Worm (Caenorhabditis elegans) whole organism, L1 larva: Measurements from ENCODE around the gene C30F2.4.
A peak's percentile ranks its signal among the peaks of the same experiment; 100 is the strongest.

Experiments
- C04F5.9 ChIP-seq: sonication (generic microtip); optimal IDR thresholded peaks from 2 replicates; lab custom pipeline; 2016; ENCODE audit warnings: missing genetic modification characterization, missing compliant biosample characterization
- aha-1 ChIP-seq: fragments of 150-350 bp; optimal IDR thresholded peaks from 2 replicates; lab custom pipeline; 2014; ENCODE audit warnings: missing biosample characterization, missing genetic modification characterization
- blmp-1 ChIP-seq: fragments of 150-350 bp; optimal IDR thresholded peaks from 2 replicates; lab custom pipeline; 2014; ENCODE audit warnings: missing biosample characterization, missing genetic modification characterization
- ceh-63 ChIP-seq: fragments of 200-800 bp; sonication (Bioruptor generic); optimal IDR thresholded peaks from 2 replicates; lab custom pipeline; 2018; ENCODE audit warnings: mild to moderate bottlenecking, missing genetic modification characterization, missing compliant biosample characterization
- dsc-1 ChIP-seq: sonication (generic microtip); optimal IDR thresholded peaks from 2 replicates; lab custom pipeline; 2016; ENCODE audit warnings: mild to moderate bottlenecking, missing genetic modification characterization, missing compliant biosample characterization
- efl-1 ChIP-seq, 4 experiments: fragments of 150-350 bp; optimal IDR thresholded peaks in 3 of 4; peaks in 1 of 4; 1 replicate in 1 of 4; 2 replicates in 3 of 4; lab custom pipeline; 2014; ENCODE audit warnings: missing biosample characterization in 2 of 4, missing genetic modification characterization in 2 of 4, missing genetic modification reagents in 2 of 4
- efl-3 ChIP-seq: fragments of 200-800 bp; sonication (Bioruptor generic); optimal IDR thresholded peaks from 2 replicates; lab custom pipeline; 2018; ENCODE audit warnings: mild to moderate bottlenecking, missing genetic modification characterization, missing compliant biosample characterization
- egl-13 ChIP-seq: sonication (generic microtip); optimal IDR thresholded peaks from 2 replicates; lab custom pipeline; 2016; ENCODE audit warnings: missing genotype, missing genetic modification reagents, missing genetic modification characterization, missing compliant biosample characterization
- egl-27 ChIP-seq, 2 experiments: fragments of 150-350 bp in 1 of 2; sonication (generic microtip); optimal IDR thresholded peaks; 3 replicates each; lab custom pipeline; 2017 to 2018; ENCODE audit warnings: missing biosample characterization in 2 of 2, missing genetic modification characterization in 2 of 2, missing genetic modification reagents in 2 of 2
- elt-2 ChIP-seq: sonication (generic microtip); optimal IDR thresholded peaks from 2 replicates; lab custom pipeline; 2016; ENCODE audit warnings: missing genetic modification characterization, mild to moderate bottlenecking, inconsistent platforms, missing compliant biosample characterization, missing genetic modification reagents
- ets-5 ChIP-seq: fragments of 200-800 bp; sonication (Bioruptor generic); IDR thresholded peaks from 2 replicates; pipeline ENCODE4 v1.3.6; 2022; ENCODE audit warnings: missing genetic modification characterization, missing compliant biosample characterization
- fkh-10 ChIP-seq: sonication (generic microtip); optimal IDR thresholded peaks from 2 replicates; lab custom pipeline; 2017; ENCODE audit warnings: missing biosample characterization, missing genetic modification reagents, missing genetic modification characterization
- fos-1 ChIP-seq: fragments of 150-350 bp; optimal IDR thresholded peaks from 2 replicates; lab custom pipeline; 2014; ENCODE audit warnings: missing biosample characterization, missing genetic modification characterization
- grh-1 ChIP-seq: fragments of 200-800 bp; sonication (Bioruptor generic); IDR thresholded peaks from 2 replicates; pipeline ENCODE4 v1.3.6; 2022; ENCODE audit warnings: missing genetic modification reagents, missing genetic modification characterization, missing compliant biosample characterization
- hlh-4 ChIP-seq: sonication (generic microtip); optimal IDR thresholded peaks from 2 replicates; lab custom pipeline; 2016; ENCODE audit warnings: mild to moderate bottlenecking, missing genetic modification characterization, missing compliant biosample characterization
- irx-1 ChIP-seq: sonication (generic microtip); optimal IDR thresholded peaks from 2 replicates; lab custom pipeline; 2016; ENCODE audit warnings: missing genetic modification characterization, missing compliant biosample characterization
- jun-1 ChIP-seq: fragments of 150-350 bp; optimal IDR thresholded peaks from 2 replicates; lab custom pipeline; 2014; ENCODE audit warnings: missing biosample characterization, missing genetic modification reagents, missing genetic modification characterization
- lsy-2 ChIP-seq, 2 experiments: fragments of 150-350 bp; optimal IDR thresholded peaks; 2 replicates each; lab custom pipeline; 2014; ENCODE audit warnings: missing biosample characterization in 2 of 2, missing genetic modification characterization in 2 of 2
- mab-9 ChIP-seq: fragments of 200-800 bp; sonication (Bioruptor generic); IDR thresholded peaks from 2 replicates; pipeline ENCODE4 v1.3.6; 2022; ENCODE audit warnings: missing genetic modification reagents, missing genetic modification characterization, missing compliant biosample characterization
- mep-1 ChIP-seq: fragments of 150-350 bp; optimal IDR thresholded peaks from 2 replicates; lab custom pipeline; 2014; ENCODE audit warnings: missing biosample characterization, missing genetic modification characterization
- nhr-12 ChIP-seq: sonication (generic microtip); optimal IDR thresholded peaks from 2 replicates; lab custom pipeline; 2017; ENCODE audit warnings: missing biosample characterization, missing genetic modification characterization
- nhr-28 ChIP-seq: fragments of 150-350 bp; optimal IDR thresholded peaks from 2 replicates; lab custom pipeline; 2014; ENCODE audit warnings: missing biosample characterization, missing genetic modification characterization
- nhr-77 ChIP-seq: fragments of 150-350 bp; optimal IDR thresholded peaks from 2 replicates; lab custom pipeline; 2014; ENCODE audit warnings: missing biosample characterization, missing genetic modification characterization
- pax-3 ChIP-seq: fragments of 200-800 bp; sonication (Bioruptor generic); optimal IDR thresholded peaks from 2 replicates; lab custom pipeline; 2018; ENCODE audit warnings: mild to moderate bottlenecking, missing genetic modification characterization, moderate library complexity, missing compliant biosample characterization
- rnt-1 ChIP-seq: sonication (generic microtip); optimal IDR thresholded peaks from 2 replicates; lab custom pipeline; 2016; ENCODE audit warnings: mild to moderate bottlenecking, missing genetic modification characterization, moderate library complexity, missing compliant biosample characterization
- skn-1 ChIP-seq: fragments of 150-350 bp; optimal IDR thresholded peaks from 2 replicates; lab custom pipeline; 2014; ENCODE audit warnings: missing biosample characterization, missing genetic modification characterization
- snu-23 ChIP-seq: sonication (generic microtip); optimal IDR thresholded peaks from 2 replicates; lab custom pipeline; 2016; ENCODE audit warnings: missing genetic modification characterization, missing compliant biosample characterization
- sup-37 ChIP-seq: fragments of 200-800 bp; sonication (Bioruptor generic); optimal IDR thresholded peaks from 2 replicates; lab custom pipeline; 2018; ENCODE audit warnings: mild to moderate bottlenecking, missing genetic modification characterization, missing compliant biosample characterization
- xbp-1 ChIP-seq: sonication (generic microtip); optimal IDR thresholded peaks from 2 replicates; lab custom pipeline; 2016; ENCODE audit warnings: missing genetic modification characterization, missing compliant biosample characterization
- ztf-11 ChIP-seq, 2 experiments: sonication (generic microtip); optimal IDR thresholded peaks; 2 replicates each; lab custom pipeline; 2016 to 2017; ENCODE audit warnings: missing genetic modification characterization in 2 of 2, missing biosample characterization in 1 of 2, missing compliant biosample characterization in 1 of 2
- ztf-4 ChIP-seq: fragments of 150-350 bp; optimal IDR thresholded peaks from 2 replicates; lab custom pipeline; 2014; ENCODE audit warnings: missing biosample characterization, missing genetic modification characterization

C30F2.4 gene

DNA sequence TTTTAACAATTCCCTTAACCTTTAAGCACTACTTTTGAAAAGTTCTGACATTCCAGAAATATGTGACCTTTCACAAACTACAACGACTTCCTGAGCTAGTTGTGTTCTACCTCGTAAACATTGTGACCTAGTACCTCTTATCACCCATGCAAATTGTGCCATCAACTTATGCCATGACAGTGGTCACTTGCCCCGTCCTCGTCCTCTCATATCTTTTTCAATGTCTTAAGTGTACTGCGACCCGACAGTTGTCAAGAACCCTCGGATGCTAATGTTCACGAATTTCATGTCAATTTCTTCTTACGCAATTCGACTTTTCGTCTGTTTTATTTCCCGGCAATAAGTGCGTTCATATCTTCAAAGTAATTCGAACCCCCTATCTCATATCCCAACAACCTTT is 11.5 kb upstream of the C30F2.4 start:
- TF ChIP-seq irx-1 (tag; lab: Kevin White, UChicago) (no peak), ceh-63 (GFP tag; lab: Kevin White, UChicago) (no peak), elt-2 (peak; percentile 4), lsy-2 (tag; optimal IDR thresholded peaks at IDR 0.05; lab: Kevin White, UChicago) (no peak), blmp-1 (tag; lab: Kevin White, UChicago) (no peak)
- TF ChIP-seq, all 84 proteins: peak for 1

DNA sequence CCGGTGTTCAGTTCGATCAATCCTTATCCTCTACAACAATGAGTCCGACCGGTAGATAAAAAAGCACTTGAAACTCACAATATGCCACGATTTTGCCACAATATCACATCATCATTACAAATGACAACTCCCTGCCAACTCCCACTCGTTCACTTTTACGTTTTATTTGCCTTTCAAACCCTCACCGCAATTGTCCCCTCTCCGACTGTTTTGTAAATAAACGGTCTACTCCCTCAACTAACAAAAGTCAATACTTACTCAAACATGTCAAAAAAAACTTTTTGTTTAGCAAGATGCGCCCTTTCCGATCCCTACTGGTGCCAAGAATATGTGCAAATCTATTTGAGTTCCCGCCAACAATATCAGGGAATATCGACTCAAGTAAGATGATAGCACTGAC is 8.7 kb upstream of the C30F2.4 start, which contains the start of gene C30F2.2:
Gene C30F2.2, minus strand, starts transcription at position 122 of the 400 bp plus-strand sequence.
- TF ChIP-seq jun-1 (tag; lab: Kevin White, UChicago) (no peak), nhr-77 (tag; lab: Kevin White, UChicago) (peak; percentile 25), nhr-28 (no peak), lsy-2 (tag; optimal IDR thresholded peaks at IDR 0.05; lab: Kevin White, UChicago) (no peak), egl-27 (tag; optimal IDR thresholded peaks at IDR 0.05; lab: Kevin White, UChicago) (no peak), efl-1 (optimal IDR thresholded peaks at IDR 0.05; lab: Kevin White, UChicago) (no peak), efl-1 (GFP tag; optimal IDR thresholded peaks at IDR 0.05 in 1 of 2; lab: Kevin White, UChicago) (peak in 1 of 2 experiments; percentile 47), grh-1 (no peak), mab-9 (GFP tag; lab: Robert Waterston, UW) (no peak), skn-1 (tag; lab: Kevin White, UChicago) (no peak)

DNA sequence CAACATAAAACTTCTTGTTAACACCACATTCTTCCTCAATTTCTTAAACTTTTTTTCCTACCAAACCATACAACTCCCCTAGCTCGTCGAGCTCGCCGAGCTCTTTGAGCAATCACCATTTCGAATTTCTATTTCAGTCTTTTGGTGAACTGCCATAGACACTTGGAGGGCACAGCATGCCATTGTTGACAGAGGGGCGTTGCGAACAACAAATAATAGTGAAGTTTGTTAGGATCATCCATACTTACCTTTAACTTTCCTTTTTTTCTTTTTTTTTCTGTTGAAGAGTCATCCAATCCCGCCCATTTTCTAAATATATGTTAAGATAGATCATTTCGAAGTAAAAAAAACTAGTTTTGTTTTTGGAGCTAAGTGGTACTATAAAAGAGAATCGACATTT is 5.7 kb upstream of the C30F2.4 start, which contains the start of gene idpp-14:
Gene idpp-14, plus strand, starts transcription at position 324 of the 400 bp plus-strand sequence.
- TF ChIP-seq blmp-1 (tag; lab: Kevin White, UChicago) = no peak
- no peak for TF ChIP-seq ets-5
- peak; percentile 12 for TF ChIP-seq nhr-77 (tag; lab: Kevin White, UChicago)
- TF ChIP-seq aha-1 (tag; lab: Kevin White, UChicago) = no peak
- no peak for TF ChIP-seq C04F5.9 (tag; lab: Kevin White, UChicago)
- TF ChIP-seq egl-13 (tag; lab: Kevin White, UChicago) = no peak
- TF ChIP-seq egl-27 (tag; optimal IDR thresholded peaks at IDR 0.05; lab: Kevin White, UChicago) = no peak
- no peak for TF ChIP-seq mep-1 (tag; lab: Kevin White, UChicago)

DNA sequence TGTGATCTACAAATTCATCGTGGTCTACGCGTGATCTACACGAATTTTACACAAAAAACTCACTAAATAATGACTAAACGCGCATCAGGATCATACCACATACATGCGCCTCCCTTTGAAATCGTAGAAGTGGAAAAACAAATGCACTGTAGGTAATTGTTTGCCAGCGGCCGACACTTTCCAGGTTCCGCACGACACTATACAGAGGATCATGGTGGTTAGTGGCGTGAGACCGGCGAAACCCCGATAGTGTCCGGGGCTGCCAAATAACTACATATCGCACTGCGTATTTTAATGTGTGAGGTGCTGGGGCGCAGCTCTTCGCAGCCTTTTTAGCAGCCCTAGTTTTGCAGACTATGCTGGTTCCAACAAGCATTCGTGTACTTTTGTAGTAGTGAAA is 2.3 kb upstream of the C30F2.4 start:
- TF ChIP-seq snu-23 (GFP tag; lab: Kevin White, UChicago) (no peak), efl-1 (optimal IDR thresholded peaks at IDR 0.05; lab: Kevin White, UChicago) (no peak), efl-1 (GFP tag; optimal IDR thresholded peaks at IDR 0.05 in 1 of 2; lab: Kevin White, UChicago) (peak in 1 of 2 experiments; percentile 0)

DNA sequence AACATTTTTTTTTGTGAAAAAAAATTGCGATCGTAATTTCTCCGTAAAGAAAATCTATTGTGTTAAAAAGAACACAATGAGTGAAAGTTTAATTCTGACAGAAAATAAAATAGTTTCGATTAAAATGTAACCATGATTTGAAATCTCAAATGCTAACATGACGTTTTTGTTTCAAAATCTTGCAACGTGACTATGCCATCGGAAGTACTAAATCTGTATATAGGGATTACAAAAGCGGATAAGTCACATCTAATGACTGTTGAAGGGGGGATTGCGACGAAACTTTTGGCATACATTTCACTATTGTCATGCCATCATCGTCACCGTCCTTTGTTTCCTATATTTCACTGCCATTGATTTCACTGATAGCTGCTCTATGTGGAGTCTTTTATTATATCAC is 3.8 kb downstream of the C30F2.4 start, which contains the start of gene col-187:
Gene col-187, plus strand, starts transcription at position 301 of the 400 bp plus-strand sequence.
- TF ChIP-seq efl-3 (GFP tag; lab: Kevin White, UChicago) = no peak
- TF ChIP-seq nhr-77 (tag; lab: Kevin White, UChicago) = no peak
- TF ChIP-seq nhr-12 (tag; lab: Kevin White, UChicago) = no peak
- TF ChIP-seq fkh-10 = no peak
- no peak for TF ChIP-seq hlh-4 (tag; lab: Kevin White, UChicago)
- no peak for TF ChIP-seq ztf-11 (tag; optimal IDR thresholded peaks at IDR 0.05; lab: Kevin White, UChicago)
- TF ChIP-seq pax-3 (tag; lab: Kevin White, UChicago) = no peak
- no peak for TF ChIP-seq xbp-1 (tag; lab: Kevin White, UChicago)
- TF ChIP-seq ztf-4 = no peak
- no peak for TF ChIP-seq fos-1 (tag; lab: Kevin White, UChicago)
- no peak for TF ChIP-seq rnt-1 (tag; lab: Kevin White, UChicago)

DNA sequence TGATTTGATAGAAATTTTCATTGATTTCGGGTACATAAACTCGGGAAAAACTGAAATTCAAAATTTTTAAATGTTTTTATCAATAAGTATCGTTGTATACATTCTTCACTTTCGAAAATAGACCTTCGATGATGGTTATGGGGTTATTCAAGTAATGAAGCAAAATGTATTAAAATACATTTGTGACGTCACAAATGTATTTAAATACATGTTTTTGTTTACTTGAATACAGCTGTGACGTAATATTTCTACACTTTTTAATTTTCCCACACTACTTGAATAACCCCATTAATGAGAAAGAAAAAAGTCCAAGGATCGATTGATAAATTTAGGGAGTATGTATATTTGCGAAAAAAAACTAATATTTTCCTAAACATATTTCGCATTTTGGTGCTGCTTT is 8.4 kb downstream of the C30F2.4 start:
- TF ChIP-seq efl-1 (optimal IDR thresholded peaks at IDR 0.05; lab: Kevin White, UChicago) = no peak
- TF ChIP-seq efl-1 (GFP tag; optimal IDR thresholded peaks at IDR 0.05 in 1 of 2; lab: Kevin White, UChicago) = peak in 1 of 2 experiments; percentile 9
- no peak for TF ChIP-seq sup-37 (GFP tag; lab: Kevin White, UChicago)
- no peak for TF ChIP-seq dsc-1 (tag; lab: Kevin White, UChicago)
